Worm (Caenorhabditis elegans): ENCODE measurements around the gene tps-1.
A peak's percentile ranks its signal among the peaks of the same experiment; 100 is the strongest.
"Not testable (repeated sequence)": the region's sequence is repeated elsewhere in the genome, so short reads cannot be mapped to it uniquely, and the experiment has no call there.

- TF ChIP-seq nhr-11 (tag; optimal IDR thresholded peaks at IDR 0.05); aha-1 (tag); pha-4 (GFP tag; IDR thresholded peaks at IDR 0.05); pha-4 (tag; optimal IDR thresholded peaks at IDR 0.05); jun-1 (tag; optimal IDR thresholded peaks at IDR 0.05); ama-1 (optimal IDR thresholded peaks at IDR 0.05); nhr-237 (tag; optimal IDR thresholded peaks at IDR 0.05); egl-27 (tag; optimal IDR thresholded peaks at IDR 0.05): not testable (repeated sequence)
- TF ChIP-seq dmd-8 (GFP tag; IDR thresholded peaks at IDR 0.05) (peak; percentile 79), D1046.2 (GFP tag; IDR thresholded peaks at IDR 0.05) (peak; percentile 71)
These were observed 29.7 kb downstream of the tps-1 start for ce11 chrX:17444683-17445082.

Measured in whole organism, L4 larva.